Fruit fly (Drosophila melanogaster): ENCODE measurements around the gene CG32473.

dm6 chr3R:13260114-13260673 is 42.3 kb upstream of the CG32473 start, which contains the start of gene CG11686:
- TF ChIP-seq Abd-B (GFP tag; optimal IDR thresholded peaks at IDR 0.05): no peak
- no peak for TF ChIP-seq CG9705 (GFP tag; optimal IDR thresholded peaks at IDR 0.05)
- TF ChIP-seq psq (GFP tag; optimal IDR thresholded peaks at IDR 0.05): no peak
- TF ChIP-seq Hr78 (GFP tag; optimal IDR thresholded peaks at IDR 0.05): no peak
- no peak for TF ChIP-seq Mio (GFP tag; optimal IDR thresholded peaks at IDR 0.05)
